Fruit fly (Drosophila melanogaster): ENCODE measurements around the gene Task6.

Gene Task6

dm6 chr3R:13646729-13647633, 27.4 kb downstream of the Task6 start, which contains the start of gene rin (continued):
- TF ChIP-seq dmrt99B (tag; optimal IDR thresholded peaks at IDR 0.05) (no peak), CG2678 (tag; optimal IDR thresholded peaks at IDR 0.05) (no peak), CG14050 (GFP tag; IDR thresholded peaks at IDR 0.05) (no peak), pb (GFP tag; optimal IDR thresholded peaks at IDR 0.05) (no peak), CG30403 (GFP tag; optimal IDR thresholded peaks at IDR 0.05) (no peak), ewg (GFP tag; optimal IDR thresholded peaks at IDR 0.05) (no peak), h (optimal IDR thresholded peaks at IDR 0.05) (no peak), CG1792 (GFP tag; optimal IDR thresholded peaks at IDR 0.05) (no peak), CG10209 (GFP tag; optimal IDR thresholded peaks at IDR 0.05) (no peak), unc-4 (GFP tag; IDR thresholded peaks at IDR 0.05; ENCODE audit: partially characterized antibody) (no peak), Gug (GFP tag; IDR thresholded peaks at IDR 0.05) (no peak), NfI (GFP tag; optimal IDR thresholded peaks at IDR 0.05) (no peak), CG16863 (GFP tag; optimal IDR thresholded peaks at IDR 0.05) (no peak), CG17912 (GFP tag; optimal IDR thresholded peaks at IDR 0.05) (no peak), CG34376 (GFP tag; optimal IDR thresholded peaks at IDR 0.05) (no peak), pnt (GFP tag; optimal IDR thresholded peaks at IDR 0.05) (no peak), hb (GFP tag; IDR thresholded peaks at IDR 0.05; ENCODE audit: partially characterized antibody) (no peak), CG17359 (tag; optimal IDR thresholded peaks at IDR 0.05) (no peak), al (GFP tag; IDR thresholded peaks at IDR 0.05) (no peak), Taf1 (GFP tag; IDR thresholded peaks at IDR 0.05) (no peak), CG10959 (GFP tag; IDR thresholded peaks at IDR 0.05) (no peak), CG11723 (GFP tag; optimal IDR thresholded peaks at IDR 0.05) (no peak), CG1647 (GFP tag; optimal IDR thresholded peaks at IDR 0.05) (no peak), lmd (GFP tag; IDR thresholded peaks at IDR 0.05) (no peak; the same call in 1 of the 2 replicates), B-H1 (GFP tag; IDR thresholded peaks at IDR 0.05) (no peak), CG3838 (GFP tag; optimal IDR thresholded peaks at IDR 0.05) (no peak), CG17802 (tag; optimal IDR thresholded peaks at IDR 0.05) (peak; percentile 94), Ets65A (GFP tag) (no peak), zen2 (GFP tag; IDR thresholded peaks at IDR 0.05; ENCODE audit: partially characterized antibody) (no peak), lbe (GFP tag; optimal IDR thresholded peaks at IDR 0.05) (no peak), CG14710 (tag; optimal IDR thresholded peaks at IDR 0.05) (peak; percentile 99), dysf (GFP tag; IDR thresholded peaks at IDR 0.05) (no peak), sqz (GFP tag; optimal IDR thresholded peaks at IDR 0.05) (peak; percentile 41), rib (GFP tag; IDR thresholded peaks at IDR 0.05) (peak; percentile 39; the same call in 1 of the 2 replicates), Nf-YC (tag; optimal IDR thresholded peaks at IDR 0.05) (no peak), run (tag; optimal IDR thresholded peaks at IDR 0.05) (no peak), Antp (GFP tag; optimal IDR thresholded peaks at IDR 0.05) (no peak), CG2712 (tag; optimal IDR thresholded peaks at IDR 0.05) (no peak), ttk (GFP tag; IDR thresholded peaks at IDR 0.05) (no peak), cato (GFP tag; optimal IDR thresholded peaks at IDR 0.05; ENCODE audit: borderline replicate concordance) (no peak), dimm (GFP tag; IDR thresholded peaks at IDR 0.05) (no peak), Doc3 (GFP tag; IDR thresholded peaks at IDR 0.05; ENCODE audit: partially characterized antibody) (0 out of 3 replicates have a peak, but pooled peaks have one; percentile 9), odd (GFP tag; optimal IDR thresholded peaks at IDR 0.05) (no peak), bbx (GFP tag; IDR thresholded peaks at IDR 0.05; ENCODE audit: partially characterized antibody) (no peak; the same call in 1 of the 2 replicates), CG8944 (GFP tag; optimal IDR thresholded peaks at IDR 0.05) (no peak), tgo (GFP tag; IDR thresholded peaks at IDR 0.05) (no peak), az2 (GFP tag; optimal IDR thresholded peaks at IDR 0.05) (no peak), CG6689 (GFP tag; IDR thresholded peaks at IDR 0.05) (peak; percentile 84), CG16815 (GFP tag; optimal IDR thresholded peaks at IDR 0.05) (no peak), gcm2 (GFP tag; optimal IDR thresholded peaks at IDR 0.05) (no peak)
